Worm (Caenorhabditis elegans): ENCODE data around the gene bre-3.

The bre-3 gene

ce11 chrIII:9465424-9465823 lies 19.8 kb downstream of the bre-3 start, which contains the start of gene B0464.9 (continued):
- TF ChIP-seq sma-9 (GFP tag; optimal IDR thresholded peaks at IDR 0.05) (peak; percentile 61), sma-9 (tag; optimal IDR thresholded peaks at IDR 0.05) (no peak), skn-1 (tag; optimal IDR thresholded peaks at IDR 0.05) (no peak)

ce11 chrIII:9462785-9463467 lies 22.3 kb downstream of the bre-3 start:
- TF ChIP-seq Y55F3AM.14 (GFP tag; optimal IDR thresholded peaks at IDR 0.05) (no peak), nhr-129 (tag; optimal IDR thresholded peaks at IDR 0.05) (peak; percentile 28), elt-3 (tag; optimal IDR thresholded peaks at IDR 0.05) (no peak), peb-1 (tag; optimal IDR thresholded peaks at IDR 0.05) (no peak), ZK546.5 (tag; optimal IDR thresholded peaks at IDR 0.05) (no peak), alr-1 (tag; optimal IDR thresholded peaks at IDR 0.05) (no peak), sma-3 (GFP tag; optimal IDR thresholded peaks at IDR 0.05) (no peak), lsy-2 (tag; optimal IDR thresholded peaks at IDR 0.05) (peak in 1 of 2 experiments; percentile 0), sma-9 (GFP tag; optimal IDR thresholded peaks at IDR 0.05) (no peak), sma-9 (tag; optimal IDR thresholded peaks at IDR 0.05) (no peak), elt-1 (tag; optimal IDR thresholded peaks at IDR 0.05) (no peak), nhr-21 (tag; optimal IDR thresholded peaks at IDR 0.05) (no peak), nhr-25 (tag; optimal IDR thresholded peaks at IDR 0.05) (no peak), ztf-4 (tag; optimal IDR thresholded peaks at IDR 0.05) (peak; percentile 6), nhr-12 (tag; optimal IDR thresholded peaks at IDR 0.05) (no peak), nhr-10 (tag; optimal IDR thresholded peaks at IDR 0.05) (no peak), crh-2 (tag; optimal IDR thresholded peaks at IDR 0.05) (peak; percentile 0), nhr-23 (tag; optimal IDR thresholded peaks at IDR 0.05) (no peak), mdl-1 (tag; optimal IDR thresholded peaks at IDR 0.05) (no peak), skn-1 (tag; optimal IDR thresholded peaks at IDR 0.05) (no peak), ceh-16 (tag; optimal IDR thresholded peaks at IDR 0.05) (no peak), lin-39 (tag; optimal IDR thresholded peaks at IDR 0.05) (no peak), unc-55 (GFP tag; optimal IDR thresholded peaks at IDR 0.05) (no peak)

- TF ChIP-seq fos-1 (tag; optimal IDR thresholded peaks at IDR 0.05), result peak; percentile 2
- TF ChIP-seq nhr-10 (tag; optimal IDR thresholded peaks at IDR 0.05), result no peak
- no peak for TF ChIP-seq zag-1 (tag; optimal IDR thresholded peaks at IDR 0.05)
Measured at ce11 chrIII:9461894-9462784, 23.1 kb downstream of the bre-3 start.

- TF ChIP-seq F13H6.1 (tag; optimal IDR thresholded peaks at IDR 0.05) (peak; percentile 75), lin-11 (tag; optimal IDR thresholded peaks at IDR 0.05) (no peak), C34F6.9 (tag; optimal IDR thresholded peaks at IDR 0.05) (peak; percentile 74), ztf-1 (GFP tag; conservative IDR thresholded peaks at IDR 0.05) (no peak), nhr-21 (tag; optimal IDR thresholded peaks at IDR 0.05) (peak; percentile 42), ztf-4 (tag; optimal IDR thresholded peaks at IDR 0.05) (peak; percentile 57), aly-2 (tag; optimal IDR thresholded peaks at IDR 0.05) (no peak), fos-1 (tag; optimal IDR thresholded peaks at IDR 0.05) (peak; percentile 24), lsy-2 (tag; optimal IDR thresholded peaks at IDR 0.05) (peak; percentile 14 to 37), crh-2 (tag; optimal IDR thresholded peaks at IDR 0.05) (peak; percentile 3), skn-1 (tag; optimal IDR thresholded peaks at IDR 0.05) (no peak), lin-39 (tag; optimal IDR thresholded peaks at IDR 0.05) (no peak), ceh-82 (tag; optimal IDR thresholded peaks at IDR 0.05) (no peak), sma-3 (GFP tag; optimal IDR thresholded peaks at IDR 0.05) (peak; percentile 13), blmp-1 (tag; optimal IDR thresholded peaks at IDR 0.05; ENCODE audit: insufficient read depth) (peak; percentile 22), sma-9 (GFP tag; optimal IDR thresholded peaks at IDR 0.05) (peak; percentile 39), sma-9 (tag; optimal IDR thresholded peaks at IDR 0.05) (no peak), ama-1 (optimal IDR thresholded peaks at IDR 0.05) (peak; percentile 38), mab-5 (tag; optimal IDR thresholded peaks at IDR 0.05) (peak; percentile 10), nhr-129 (tag; optimal IDR thresholded peaks at IDR 0.05) (peak; percentile 90), snpc-4 (tag; optimal IDR thresholded peaks at IDR 0.05) (no peak), peb-1 (tag; optimal IDR thresholded peaks at IDR 0.05) (no peak)
Measured at ce11 chrIII:9457192-9458103, 27.8 kb downstream of the bre-3 start.
